Worm (Caenorhabditis elegans) whole organism, L4 larva: ENCODE measurements around the gene mrpl-48.

ENCODE experiments used
- ceh-28 ChIP-seq: fragments of 150-350 bp; optimal IDR thresholded peaks from 2 replicates; lab custom pipeline; 2014; ENCODE audit warnings: missing biosample characterization, missing genetic modification reagents, missing genetic modification characterization
- nhr-76 ChIP-seq: fragments of 150-350 bp; optimal IDR thresholded peaks from 2 replicates; lab custom pipeline; 2014; ENCODE audit warnings: missing biosample characterization, missing genetic modification characterization
- unc-62 ChIP-seq, 3 experiments: fragments of 150-350 bp in 1 of 3; sonication (generic microtip); optimal IDR thresholded peaks in 2 of 3; peaks in 1 of 3; 1 replicate in 1 of 3; 2 replicates in 2 of 3; lab custom pipeline; 2014 to 2017; ENCODE audit warnings: missing biosample characterization in 3 of 3, missing genetic modification characterization in 3 of 3, missing genetic modification reagents in 3 of 3, missing genotype in 1 of 3
- ztf-11 ChIP-seq: fragments of 150-350 bp; optimal IDR thresholded peaks from 2 replicates; lab custom pipeline; 2014; ENCODE audit warnings: missing biosample characterization, missing genetic modification characterization

- TF ChIP-seq unc-62 (GFP tag; optimal IDR thresholded peaks at IDR 0.05 in 1 of 2; lab: Kevin White, UChicago) (no peak), unc-62 (tag; optimal IDR thresholded peaks at IDR 0.05; lab: Kevin White, UChicago) (no peak), ztf-11 (tag; lab: Kevin White, UChicago) (no peak), ceh-28 (tag; lab: Kevin White, UChicago) (no peak), nhr-76 (tag; lab: Kevin White, UChicago) (no peak)
These were observed 809 bp downstream of the mrpl-48 start, which contains the start of gene crn-2 for ce11 chrV:5594315-5594714.
